Worm (Caenorhabditis elegans): Measurements from ENCODE around the gene str-28.

ce11 chrV:7424336-7424735 lies 48.4 kb downstream of the str-28 start, which contains the start of gene F18E3.10:
- no peak for TF ChIP-seq pha-4 (tag; optimal IDR thresholded peaks at IDR 0.05)
- no peak for TF ChIP-seq npax-4 (tag; optimal IDR thresholded peaks at IDR 0.05)
- no peak for TF ChIP-seq ceh-2 (tag; optimal IDR thresholded peaks at IDR 0.05)
- TF ChIP-seq Y22D7AL.16 (tag; optimal IDR thresholded peaks at IDR 0.05): no peak
- no peak for TF ChIP-seq elt-4 (tag; optimal IDR thresholded peaks at IDR 0.05)
- TF ChIP-seq zip-5 (tag; optimal IDR thresholded peaks at IDR 0.05): no peak
- no peak for TF ChIP-seq hlh-8 (tag; optimal IDR thresholded peaks at IDR 0.05)
- TF ChIP-seq ama-1 (optimal IDR thresholded peaks at IDR 0.05): no peak
- TF ChIP-seq F13H6.1 (tag; optimal IDR thresholded peaks at IDR 0.05): no peak
- TF ChIP-seq tbx-7 (tag; optimal IDR thresholded peaks at IDR 0.05): no peak
- no peak for TF ChIP-seq sdc-2 (tag; optimal IDR thresholded peaks at IDR 0.05)
- TF ChIP-seq tbx-2 (tag; optimal IDR thresholded peaks at IDR 0.05): no peak
- no peak for TF ChIP-seq K02D7.2 (tag; optimal IDR thresholded peaks at IDR 0.05)
- no peak for TF ChIP-seq unc-42 (tag; optimal IDR thresholded peaks at IDR 0.05)
